Fruit fly (Drosophila melanogaster) whole organism, embryonic: ENCODE data around the gene fzy.

Experiments
- Awh ChIP-seq: fragments of 200-800 bp; sonication (Bioruptor generic); IDR thresholded peaks from 2 replicates; pipeline ENCODE4, ENCODE4 v1.3.6; 2022; ENCODE audit warnings: missing biosample characterization, missing genetic modification characterization
- B-H1 ChIP-seq: fragments of 200-800 bp; sonication (Bioruptor generic); IDR thresholded peaks from 3 replicates; pipeline ENCODE4 v1.3.6; 2022; ENCODE audit warnings: missing biosample characterization, missing genetic modification characterization
- BtbVII ChIP-seq: fragments of 200-800 bp; sonication (Bioruptor generic); optimal IDR thresholded peaks from 3 replicates; lab custom pipeline; 2017; ENCODE audit warnings: missing biosample characterization, mild to moderate bottlenecking, missing genetic modification characterization
- Bteb2 ChIP-seq: fragments of 200-800 bp; sonication (Bioruptor generic); optimal IDR thresholded peaks from 2 replicates; lab custom pipeline; 2016; ENCODE audit warnings: missing biosample characterization, missing genetic modification characterization
- CG10209 ChIP-seq: fragments of 200-800 bp; sonication (Bioruptor generic); optimal IDR thresholded peaks from 3 replicates; lab custom pipeline; 2017; ENCODE audit warnings: missing biosample characterization, mild to moderate bottlenecking, missing genetic modification characterization, missing genetic modification reagents
- CG10979 ChIP-seq: fragments of 200-800 bp; sonication (Bioruptor generic); optimal IDR thresholded peaks from 2 replicates; lab custom pipeline; 2018; ENCODE audit warnings: missing biosample characterization, mild to moderate bottlenecking, missing genetic modification characterization, moderate library complexity
- CG11085 ChIP-seq: fragments of 200-800 bp; sonication (Bioruptor generic); IDR thresholded peaks from 2 replicates; pipeline ENCODE4 v1.3.6; 2022; ENCODE audit warnings: missing biosample characterization, missing genetic modification characterization
- CG14667 ChIP-seq: fragments of 200-800 bp; sonication (Bioruptor generic); IDR thresholded peaks from 2 replicates; pipeline ENCODE4 v1.3.6; 2022; ENCODE audit warnings: missing biosample characterization, missing genetic modification characterization
- CG15479 ChIP-seq: fragments of 200-800 bp; sonication (Bioruptor generic); optimal IDR thresholded peaks from 3 replicates; lab custom pipeline; 2019; ENCODE audit warnings: missing biosample characterization, mild to moderate bottlenecking, missing genetic modification characterization, moderate library complexity
- CG18599 ChIP-seq: fragments of 200-800 bp; sonication (Bioruptor generic); optimal IDR thresholded peaks from 3 replicates; lab custom pipeline; 2017; ENCODE audit warnings: missing biosample characterization, missing genetic modification characterization, mild to moderate bottlenecking, moderate library complexity, missing genetic modification reagents
- CG32532 ChIP-seq: fragments of 200-800 bp; sonication (Bioruptor generic); IDR thresholded peaks from 2 replicates; pipeline ENCODE4 v1.3.6; 2022; ENCODE audit warnings: missing biosample characterization, missing genetic modification characterization
- CG34422 ChIP-seq: fragments of 200-800 bp; sonication (Bioruptor generic); IDR thresholded peaks from 3 replicates; pipeline ENCODE4 v1.3.6; 2022; ENCODE audit warnings: missing biosample characterization, missing genetic modification characterization
- CG42726 ChIP-seq: fragments of 200-800 bp; sonication (Bioruptor generic); IDR thresholded peaks from 2 replicates; pipeline ENCODE4 v1.3.6; 2022; ENCODE audit warnings: missing biosample characterization, missing genetic modification characterization; ENCODE audit not compliant: partially characterized antibody
- CG4424 ChIP-seq: fragments of 200-800 bp; sonication (Bioruptor generic); optimal IDR thresholded peaks from 3 replicates; lab custom pipeline; 2016; ENCODE audit warnings: missing biosample characterization, missing genetic modification characterization
- CG4820 ChIP-seq: fragments of 200-800 bp; sonication (Bioruptor generic); optimal IDR thresholded peaks from 3 replicates; lab custom pipeline; 2016; ENCODE audit warnings: missing biosample characterization, missing genetic modification characterization
- CG7357 ChIP-seq: fragments of 200-800 bp; sonication (Bioruptor generic); IDR thresholded peaks from 3 replicates; pipeline ENCODE4 v1.3.6; 2022; ENCODE audit warnings: missing biosample characterization, missing genetic modification characterization
- CG8089 ChIP-seq: fragments of 200-800 bp; sonication (Bioruptor generic); optimal IDR thresholded peaks from 3 replicates; lab custom pipeline; 2016; ENCODE audit warnings: missing biosample characterization, missing genetic modification characterization
- CG8290 ChIP-seq, 3 experiments: fragments of 200-800 bp; sonication (Bioruptor generic); optimal IDR thresholded peaks; 2 replicates each; lab custom pipeline; 2016 to 2019; ENCODE audit warnings: missing biosample characterization in 3 of 3, missing genetic modification characterization in 3 of 3, mild to moderate bottlenecking in 2 of 3, moderate library complexity in 1 of 3
- CG8388 ChIP-seq: fragments of 200-800 bp; sonication (Bioruptor generic); optimal IDR thresholded peaks from 2 replicates; lab custom pipeline; 2019; ENCODE audit warnings: missing biosample characterization, mild to moderate bottlenecking, missing genetic modification characterization, moderate library complexity
- CG8765 ChIP-seq: fragments of 200-800 bp; sonication (Bioruptor generic); IDR thresholded peaks from 2 replicates; pipeline ENCODE4 v1.3.6; 2022; ENCODE audit warnings: missing biosample characterization, missing genetic modification characterization
- CG8924 ChIP-seq: fragments of 200-800 bp; optimal IDR thresholded peaks from 3 replicates; lab custom pipeline; 2019; ENCODE audit warnings: missing biosample characterization, mild to moderate bottlenecking, missing genetic modification characterization, moderate library complexity
- Ets65A ChIP-seq: fragments of 200-800 bp; sonication (Bioruptor generic); peaks from one replicate; lab custom pipeline; 2016; ENCODE audit warnings: missing biosample characterization, missing genetic modification characterization
- Hmr ChIP-seq: fragments of 200-800 bp; sonication (Bioruptor generic); optimal IDR thresholded peaks from 3 replicates; lab custom pipeline; 2017; ENCODE audit warnings: mild to moderate bottlenecking, missing biosample characterization, missing genetic modification reagents, missing genetic modification characterization
- Hsf ChIP-seq: fragments of 200-800 bp; sonication (Bioruptor generic); optimal IDR thresholded peaks from 3 replicates; lab custom pipeline; 2016; ENCODE audit warnings: missing biosample characterization, missing genetic modification characterization
- Opbp ChIP-seq: fragments of 200-800 bp; sonication (Bioruptor generic); IDR thresholded peaks from 3 replicates; pipeline ENCODE4 v1.3.6; 2022; ENCODE audit warnings: missing biosample characterization, missing genetic modification characterization; ENCODE audit not compliant: partially characterized antibody
- Rfx ChIP-seq: fragments of 200-800 bp; sonication (Bioruptor generic); IDR thresholded peaks from 2 replicates; pipeline ENCODE4 v1.3.6; 2022; ENCODE audit warnings: missing biosample characterization, missing genetic modification characterization
- Rx ChIP-seq: fragments of 200-800 bp; sonication (Bioruptor generic); IDR thresholded peaks from 2 replicates; pipeline ENCODE4 v1.3.6; 2022; ENCODE audit warnings: missing biosample characterization, missing genetic modification characterization
- Sox100B ChIP-seq: fragments of 200-800 bp; sonication (Bioruptor generic); optimal IDR thresholded peaks from 3 replicates; lab custom pipeline; 2018; ENCODE audit warnings: missing biosample characterization, mild to moderate bottlenecking, missing genetic modification characterization
- amos ChIP-seq: fragments of 200-800 bp; sonication (Bioruptor generic); IDR thresholded peaks from 2 replicates; pipeline ENCODE4 v1.3.6; 2022; ENCODE audit warnings: missing biosample characterization, missing genetic modification characterization; ENCODE audit not compliant: partially characterized antibody
- bbx ChIP-seq: fragments of 200-800 bp; sonication (Bioruptor generic); IDR thresholded peaks from 2 replicates; pipeline ENCODE4 v1.3.6; 2022; ENCODE audit warnings: missing biosample characterization, missing genetic modification characterization; ENCODE audit not compliant: partially characterized antibody
- disco-r ChIP-seq: fragments of 200-800 bp; sonication (Bioruptor generic); optimal IDR thresholded peaks from 2 replicates; lab custom pipeline; 2016; ENCODE audit warnings: missing biosample characterization, missing genetic modification characterization
- ewg ChIP-seq: fragments of 200-800 bp; sonication (Bioruptor generic); optimal IDR thresholded peaks from 3 replicates; lab custom pipeline; 2017; ENCODE audit warnings: mild to moderate bottlenecking, missing biosample characterization, missing genetic modification reagents, missing genetic modification characterization
- exex ChIP-seq: fragments of 200-800 bp; sonication (Bioruptor generic); optimal IDR thresholded peaks from 4 replicates; lab custom pipeline; 2018; ENCODE audit warnings: missing biosample characterization, mild to moderate bottlenecking, missing genetic modification characterization, moderate library complexity
- ftz-f1 ChIP-seq: fragments of 200-800 bp; sonication (Bioruptor generic); optimal IDR thresholded peaks from 2 replicates; lab custom pipeline; 2016; ENCODE audit warnings: missing biosample characterization, missing genetic modification characterization
- gce ChIP-seq: fragments of 200-800 bp; sonication (Bioruptor generic); IDR thresholded peaks from 3 replicates; pipeline ENCODE4 v1.3.6; 2022; ENCODE audit warnings: missing biosample characterization, missing genetic modification characterization
- her ChIP-seq: fragments of 200-800 bp; sonication (Bioruptor generic); optimal IDR thresholded peaks from 2 replicates; lab custom pipeline; 2016; ENCODE audit warnings: missing biosample characterization, missing genetic modification characterization
- hth ChIP-seq: fragments of >200 bp; optimal IDR thresholded peaks from 2 replicates; lab custom pipeline; 2017; ENCODE audit warnings: inconsistent platforms
- ken ChIP-seq: fragments of 200-800 bp; sonication (Bioruptor generic); IDR thresholded peaks from 3 replicates; pipeline ENCODE4 v1.3.6; 2022; ENCODE audit warnings: missing biosample characterization, missing genetic modification characterization
- klu ChIP-seq: fragments of 200-800 bp; sonication (Bioruptor generic); IDR thresholded peaks from 2 replicates; pipeline ENCODE4 v1.3.6; 2022; ENCODE audit warnings: missing biosample characterization, missing genetic modification characterization
- mam ChIP-seq: fragments of 200-800 bp; sonication (Bioruptor generic); optimal IDR thresholded peaks from 3 replicates; lab custom pipeline; 2016; ENCODE audit warnings: missing biosample characterization, missing genetic modification characterization
- mld ChIP-seq: fragments of 200-800 bp; sonication (Bioruptor generic); IDR thresholded peaks from 3 replicates; pipeline ENCODE4 v1.3.6; 2022; ENCODE audit warnings: missing biosample characterization, missing genetic modification characterization; ENCODE audit not compliant: partially characterized antibody
- nau ChIP-seq: fragments of 200-800 bp; sonication (Bioruptor generic); optimal IDR thresholded peaks from 3 replicates; lab custom pipeline; 2017; ENCODE audit warnings: missing biosample characterization, mild to moderate bottlenecking, missing genetic modification characterization, missing genetic modification reagents
- onecut ChIP-seq: fragments of 200-800 bp; sonication (Bioruptor generic); IDR thresholded peaks from 2 replicates; pipeline ENCODE4 v1.3.6; 2022; ENCODE audit warnings: missing biosample characterization, missing genetic modification characterization
- scrt ChIP-seq: fragments of 200-800 bp; sonication (Bioruptor generic); optimal IDR thresholded peaks from 2 replicates; lab custom pipeline; 2018; ENCODE audit warnings: missing biosample characterization, mild to moderate bottlenecking, missing genetic modification characterization, moderate library complexity
- stwl ChIP-seq: fragments of 200-800 bp; sonication (Bioruptor generic); optimal IDR thresholded peaks from 3 replicates; lab custom pipeline; 2018; ENCODE audit warnings: missing biosample characterization, mild to moderate bottlenecking, missing genetic modification characterization, moderate library complexity
- sug ChIP-seq: fragments of 200-800 bp; optimal IDR thresholded peaks from 2 replicates; lab custom pipeline; 2019; ENCODE audit warnings: missing biosample characterization, mild to moderate bottlenecking, missing genetic modification characterization, moderate library complexity
- tap ChIP-seq: fragments of 200-800 bp; optimal IDR thresholded peaks from 3 replicates; lab custom pipeline; 2019; ENCODE audit warnings: missing biosample characterization, mild to moderate bottlenecking, missing genetic modification characterization, moderate library complexity
- tgo ChIP-seq: fragments of 200-800 bp; sonication (Bioruptor generic); IDR thresholded peaks from 3 replicates; pipeline ENCODE4 v1.3.6; 2022; ENCODE audit warnings: missing biosample characterization, missing genetic modification characterization
- tup ChIP-seq: fragments of 200-800 bp; sonication (Bioruptor generic); optimal IDR thresholded peaks from 2 replicates; lab custom pipeline; 2016; ENCODE audit warnings: missing biosample characterization, mild to moderate bottlenecking, missing genetic modification characterization, moderate library complexity

fzy gene

dm6 chr2L:16287602-16288392, 23.0 kb upstream of the fzy start, which contains the start of the genes crp and pkaap (continued):
- TF ChIP-seq Sox100B (GFP tag; lab: Kevin White, UChicago) (no peak), Rfx (GFP tag; lab: Robert Waterston, UW) (no peak), CG8290 (GFP tag; optimal IDR thresholded peaks at IDR 0.05; lab: Kevin White, UChicago) (peak; percentile 88), CG8290 (tag; optimal IDR thresholded peaks at IDR 0.05; lab: Kevin White, UChicago) (peak; percentile 38 to 96), ewg (GFP tag; lab: Kevin White, UChicago) (peak; percentile 43), CG10979 (tag; lab: Kevin White, UChicago) (peak; percentile 100), CG8388 (GFP tag; lab: Kevin White, UChicago) (peak; percentile 54), onecut (GFP tag; lab: Robert Waterston, UW) (peak; percentile 78), sug (tag; lab: Kevin White, UChicago) (peak; percentile 74), CG42726 (GFP tag; lab: Robert Waterston, UW) (no peak), ken (GFP tag; lab: Robert Waterston, UW) (no peak), Hmr (GFP tag; lab: Kevin White, UChicago) (peak; percentile 91), CG34422 (GFP tag; lab: Robert Waterston, UW) (no peak), CG4424 (GFP tag; lab: Kevin White, UChicago) (peak; percentile 75), klu (GFP tag; lab: Robert Waterston, UW) (no peak), CG4820 (GFP tag; lab: Kevin White, UChicago) (peak; percentile 76), amos (GFP tag; lab: Robert Waterston, UW) (no peak), Opbp (GFP tag; lab: Robert Waterston, UW) (no peak), her (GFP tag; lab: Kevin White, UChicago) (peak; percentile 84), scrt (GFP tag; lab: Kevin White, UChicago) (peak; percentile 63), Hsf (peak; percentile 91), hth (lab: Kevin White, UChicago) (no peak), bbx (GFP tag; lab: Robert Waterston, UW) (no peak), CG11085 (GFP tag; lab: Robert Waterston, UW) (no peak), CG7357 (peak; percentile 51; the same call in 1 of the 3 replicates), stwl (tag; lab: Kevin White, UChicago) (peak; percentile 91), nau (GFP tag; lab: Kevin White, UChicago) (no peak), CG32532 (GFP tag; lab: Robert Waterston, UW) (no peak), B-H1 (GFP tag; lab: Robert Waterston, UW) (no peak), CG18599 (GFP tag; lab: Kevin White, UChicago) (peak; percentile 78), CG14667 (GFP tag; lab: Robert Waterston, UW) (no peak), CG8765 (no peak), CG10209 (GFP tag; lab: Kevin White, UChicago) (peak; percentile 71), tup (peak; percentile 83), BtbVII (GFP tag; lab: Kevin White, UChicago) (peak; percentile 70), exex (tag; lab: Kevin White, UChicago) (peak; percentile 13), tgo (GFP tag; lab: Robert Waterston, UW) (no peak), Awh (GFP tag; lab: Robert Waterston, UW) (no peak), tap (tag; lab: Kevin White, UChicago) (peak; percentile 35), CG15479 (no peak), Rx (GFP tag; lab: Robert Waterston, UW) (no peak), gce (no peak), Bteb2 (peak; percentile 72), mld (no peak), CG8924 (tag; lab: Kevin White, UChicago) (peak; percentile 49), Ets65A (GFP tag; lab: Kevin White, UChicago) (peak; percentile 99), mam (GFP tag; lab: Kevin White, UChicago) (peak; percentile 91), disco-r (peak; percentile 60), CG8089 (GFP tag; lab: Kevin White, UChicago) (peak; percentile 78), ftz-f1 (GFP tag; lab: Kevin White, UChicago) (peak; percentile 60)
